Worm (Caenorhabditis elegans) whole organism, late embryonic: ENCODE data around the gene unc-1.
A peak's percentile ranks its signal among the peaks of the same experiment; 100 is the strongest.

Source experiments
- C08G9.2 ChIP-seq: sonication (generic microtip); optimal IDR thresholded peaks from 2 replicates; lab custom pipeline; 2016; ENCODE audit warnings: mild to moderate bottlenecking, missing genetic modification characterization, moderate library complexity, missing compliant biosample characterization
- K02D7.2 ChIP-seq: sonication (generic microtip); optimal IDR thresholded peaks from 2 replicates; lab custom pipeline; 2017; ENCODE audit warnings: mild to moderate bottlenecking, missing genetic modification characterization, missing compliant biosample characterization
- K09A11.1 ChIP-seq: sonication (generic microtip); optimal IDR thresholded peaks from 2 replicates; lab custom pipeline; 2017; ENCODE audit warnings: antibody characterized with exemption, mild to moderate bottlenecking, missing genetic modification characterization, missing compliant biosample characterization; ENCODE audit not compliant: insufficient read depth
- T23F11.4 ChIP-seq: fragments of 200-800 bp; sonication (Bioruptor generic); optimal IDR thresholded peaks from 2 replicates; lab custom pipeline; 2018; ENCODE audit warnings: mild to moderate bottlenecking, missing genetic modification characterization, missing compliant biosample characterization
- Y22D7AL.16 ChIP-seq: sonication (generic microtip); optimal IDR thresholded peaks from 2 replicates; lab custom pipeline; 2016; ENCODE audit warnings: missing genetic modification characterization, missing compliant biosample characterization
- ahr-1 ChIP-seq: sonication (generic microtip); optimal IDR thresholded peaks from 2 replicates; lab custom pipeline; 2016; ENCODE audit warnings: missing genetic modification characterization, missing compliant biosample characterization
- ama-1 ChIP-seq: fragments of 150-350 bp; optimal IDR thresholded peaks from 2 replicates; lab custom pipeline; 2014
- ceh-14 ChIP-seq: sonication (generic microtip); optimal IDR thresholded peaks from 2 replicates; lab custom pipeline; 2016; ENCODE audit warnings: missing genotype, missing genetic modification characterization, missing compliant biosample characterization
- ceh-18 ChIP-seq: sonication (generic microtip); optimal IDR thresholded peaks from 2 replicates; lab custom pipeline; 2016; ENCODE audit warnings: missing genetic modification characterization, missing compliant biosample characterization
- ceh-19 ChIP-seq: fragments of 200-800 bp; sonication (Bioruptor generic); optimal IDR thresholded peaks from 2 replicates; lab custom pipeline; 2018; ENCODE audit warnings: mild to moderate bottlenecking, missing genetic modification characterization, missing compliant biosample characterization
- ceh-2 ChIP-seq: sonication (generic microtip); optimal IDR thresholded peaks from 2 replicates; lab custom pipeline; 2016; ENCODE audit warnings: missing genotype, missing genetic modification characterization, missing compliant biosample characterization
- ceh-22 ChIP-seq: sonication (generic microtip); optimal IDR thresholded peaks from 2 replicates; lab custom pipeline; 2017; ENCODE audit warnings: missing biosample characterization, missing genetic modification characterization
- ceh-24 ChIP-seq: sonication (generic microtip); optimal IDR thresholded peaks from 2 replicates; lab custom pipeline; 2016; ENCODE audit warnings: mild to moderate bottlenecking, missing genetic modification characterization, missing compliant biosample characterization
- ceh-31 ChIP-seq: sonication (generic microtip); optimal IDR thresholded peaks from 2 replicates; lab custom pipeline; 2016; ENCODE audit warnings: missing genetic modification characterization, missing compliant biosample characterization
- ceh-34 ChIP-seq: sonication (generic microtip); optimal IDR thresholded peaks from 2 replicates; lab custom pipeline; 2016; ENCODE audit warnings: mild to moderate bottlenecking, missing genetic modification characterization, missing compliant biosample characterization
- ceh-6 ChIP-seq: fragments of 200-800 bp; sonication (Bioruptor generic); optimal IDR thresholded peaks from 2 replicates; lab custom pipeline; 2018; ENCODE audit warnings: mild to moderate bottlenecking, missing genetic modification characterization, missing compliant biosample characterization
- ceh-9 ChIP-seq: sonication (generic microtip); optimal IDR thresholded peaks from 2 replicates; lab custom pipeline; 2016; ENCODE audit warnings: mild to moderate bottlenecking, missing genetic modification characterization, inconsistent platforms, missing compliant biosample characterization
- che-1 ChIP-seq: sonication (generic microtip); optimal IDR thresholded peaks from 2 replicates; lab custom pipeline; 2016; ENCODE audit warnings: mild to moderate bottlenecking, missing genetic modification characterization, missing compliant biosample characterization
- dmd-4 ChIP-seq: sonication (generic microtip); optimal IDR thresholded peaks from 2 replicates; lab custom pipeline; 2016; ENCODE audit warnings: borderline replicate concordance, missing genetic modification characterization, missing compliant biosample characterization
- dve-1 ChIP-seq: sonication (generic microtip); optimal IDR thresholded peaks from 2 replicates; lab custom pipeline; 2017; ENCODE audit warnings: antibody characterized with exemption, mild to moderate bottlenecking, missing genetic modification characterization, missing compliant biosample characterization
- elt-2 ChIP-seq: sonication (generic microtip); optimal IDR thresholded peaks from 2 replicates; lab custom pipeline; 2016; ENCODE audit warnings: missing genetic modification reagents, missing genetic modification characterization, missing compliant biosample characterization
- eyg-1 ChIP-seq: sonication (generic microtip); optimal IDR thresholded peaks from 2 replicates; lab custom pipeline; 2016; ENCODE audit warnings: missing genotype, missing genetic modification characterization, missing compliant biosample characterization
- fax-1 ChIP-seq: sonication (generic microtip); optimal IDR thresholded peaks from 2 replicates; lab custom pipeline; 2016; ENCODE audit warnings: missing genotype, missing genetic modification characterization, missing compliant biosample characterization
- gmeb-2 ChIP-seq: sonication (generic microtip); optimal IDR thresholded peaks from 2 replicates; lab custom pipeline; 2016; ENCODE audit warnings: missing genetic modification characterization, inconsistent platforms, missing compliant biosample characterization
- hlh-13 ChIP-seq: fragments of 200-800 bp; sonication (Bioruptor generic); optimal IDR thresholded peaks from 2 replicates; lab custom pipeline; 2018; ENCODE audit warnings: mild to moderate bottlenecking, missing genetic modification characterization, missing compliant biosample characterization
- hlh-15 ChIP-seq: sonication (generic microtip); optimal IDR thresholded peaks from 2 replicates; lab custom pipeline; 2016; ENCODE audit warnings: missing genetic modification characterization, missing compliant biosample characterization
- hlh-30 ChIP-seq: sonication (generic microtip); optimal IDR thresholded peaks from 2 replicates; lab custom pipeline; 2017; ENCODE audit warnings: antibody characterized with exemption, missing genetic modification characterization, missing compliant biosample characterization; ENCODE audit not compliant: insufficient read depth
- lim-6 ChIP-seq: sonication (generic microtip); optimal IDR thresholded peaks from 2 replicates; lab custom pipeline; 2016; ENCODE audit warnings: missing genetic modification characterization, missing compliant biosample characterization
- lin-11 ChIP-seq: fragments of 200-800 bp; sonication (Bioruptor generic); optimal IDR thresholded peaks from 2 replicates; lab custom pipeline; 2018; ENCODE audit warnings: mild to moderate bottlenecking, missing genetic modification characterization, missing compliant biosample characterization
- madf-2 ChIP-seq: sonication (generic microtip); optimal IDR thresholded peaks from 2 replicates; lab custom pipeline; 2017; ENCODE audit warnings: missing genetic modification characterization, missing compliant biosample characterization
- nfya-1 ChIP-seq: sonication (generic microtip); optimal IDR thresholded peaks from 2 replicates; lab custom pipeline; 2017; ENCODE audit warnings: missing genetic modification characterization, mild to moderate bottlenecking, missing compliant biosample characterization, antibody characterized with exemption, moderate library complexity
- nhr-11 ChIP-seq: fragments of 150-350 bp; optimal IDR thresholded peaks from 2 replicates; lab custom pipeline; 2014; ENCODE audit warnings: missing biosample characterization, missing genetic modification characterization
- nhr-232 ChIP-seq: sonication (generic microtip); optimal IDR thresholded peaks from 2 replicates; lab custom pipeline; 2016; ENCODE audit warnings: missing genetic modification characterization, missing compliant biosample characterization
- npax-4 ChIP-seq: sonication (generic microtip); optimal IDR thresholded peaks from 2 replicates; lab custom pipeline; 2016; ENCODE audit warnings: missing genetic modification characterization, missing compliant biosample characterization
- pag-3 ChIP-seq: sonication (generic microtip); optimal IDR thresholded peaks from 2 replicates; lab custom pipeline; 2016; ENCODE audit warnings: missing compliant biosample characterization, missing genetic modification characterization, borderline replicate concordance
- pax-1 ChIP-seq: fragments of 150-350 bp; optimal IDR thresholded peaks from 2 replicates; lab custom pipeline; 2014; ENCODE audit warnings: missing biosample characterization, missing genetic modification characterization
- pqm-1 ChIP-seq: sonication (generic microtip); optimal IDR thresholded peaks from 2 replicates; lab custom pipeline; 2016; ENCODE audit warnings: missing genetic modification characterization, missing compliant biosample characterization
- pros-1 ChIP-seq: fragments of 150-350 bp; optimal IDR thresholded peaks from 2 replicates; lab custom pipeline; 2014; ENCODE audit warnings: missing biosample characterization, missing genetic modification reagents, missing genetic modification characterization
- ref-2 ChIP-seq: sonication (generic microtip); optimal IDR thresholded peaks from 2 replicates; lab custom pipeline; 2016; ENCODE audit warnings: missing genetic modification characterization, missing compliant biosample characterization
- rnt-1 ChIP-seq: sonication (generic microtip); optimal IDR thresholded peaks from 2 replicates; lab custom pipeline; 2016; ENCODE audit warnings: missing genetic modification characterization, missing compliant biosample characterization
- syd-9 ChIP-seq: sonication (generic microtip); optimal IDR thresholded peaks from 2 replicates; lab custom pipeline; 2016; ENCODE audit warnings: mild to moderate bottlenecking, missing genetic modification characterization, moderate library complexity, missing compliant biosample characterization
- tbx-7 ChIP-seq: sonication (generic microtip); optimal IDR thresholded peaks from 2 replicates; lab custom pipeline; 2016; ENCODE audit warnings: missing genotype, missing genetic modification characterization, missing compliant biosample characterization
- unc-3 ChIP-seq, 2 experiments: fragments of 200-800 bp in 1 of 2; sonication (Bioruptor generic) in 1 of 2; sonication (generic microtip) in 1 of 2; conservative IDR thresholded peaks in 1 of 2; optimal IDR thresholded peaks in 1 of 2; 2 replicates each; pipeline versions ENCODE4 v1.3.6 to Lab custom; 2016 to 2022; ENCODE audit warnings: missing compliant biosample characterization in 2 of 2, missing genetic modification characterization in 2 of 2, missing genetic modification reagents in 1 of 2
- unc-55 ChIP-seq: sonication (generic microtip); optimal IDR thresholded peaks from 2 replicates; lab custom pipeline; 2017; ENCODE audit warnings: missing biosample characterization, missing genetic modification reagents, missing genetic modification characterization

unc-1 gene

DNA sequence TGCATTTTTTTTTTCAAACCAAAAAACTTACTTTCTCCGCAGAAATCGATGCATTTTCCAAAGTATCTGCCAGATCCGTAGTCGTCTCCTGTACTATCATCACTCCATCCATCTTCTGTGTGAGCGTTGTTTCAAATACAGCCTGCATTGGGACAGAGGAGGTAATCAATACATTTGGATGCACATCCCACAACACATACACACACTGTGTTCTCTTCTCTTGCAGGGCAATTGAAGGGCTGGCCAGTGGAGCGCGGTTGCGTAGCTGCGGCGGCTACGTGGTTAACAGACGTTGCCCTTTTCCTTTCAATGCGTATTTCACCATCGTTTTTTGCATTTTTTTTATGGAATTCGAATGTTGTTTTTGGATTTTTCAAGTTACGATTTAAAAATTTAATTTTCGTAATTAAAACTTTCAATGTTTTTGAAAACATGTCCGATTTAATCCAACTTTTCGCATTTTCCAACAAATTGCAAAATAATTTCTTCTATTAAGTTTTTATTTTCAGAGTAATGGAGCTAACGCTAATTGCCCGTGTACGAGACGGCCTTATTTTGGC, 27.1 kb downstream of the unc-1 start, which contains the start of the genes stau-1 and sec-22 (continued):
- TF ChIP-seq ceh-14 (tag; lab: Kevin White, UChicago) (no peak), npax-4 (no peak), ceh-31 (tag; lab: Kevin White, UChicago) (peak; percentile 60), pag-3 (tag; lab: Kevin White, UChicago) (no peak), ceh-22 (tag; lab: Kevin White, UChicago) (no peak), ahr-1 (tag; lab: Kevin White, UChicago) (no peak), nhr-232 (tag; lab: Kevin White, UChicago) (no peak), unc-3 (GFP tag; conservative IDR thresholded peaks at IDR 0.05; lab: Robert Waterston, UW) (no peak), unc-3 (tag; optimal IDR thresholded peaks at IDR 0.05; lab: Kevin White, UChicago) (no peak), ama-1 (lab: Kevin White, UChicago) (no peak), K09A11.1 (tag; lab: Kevin White, UChicago) (no peak), C08G9.2 (tag; lab: Kevin White, UChicago) (no peak), nfya-1 (tag; lab: Kevin White, UChicago) (peak; percentile 1)

DNA sequence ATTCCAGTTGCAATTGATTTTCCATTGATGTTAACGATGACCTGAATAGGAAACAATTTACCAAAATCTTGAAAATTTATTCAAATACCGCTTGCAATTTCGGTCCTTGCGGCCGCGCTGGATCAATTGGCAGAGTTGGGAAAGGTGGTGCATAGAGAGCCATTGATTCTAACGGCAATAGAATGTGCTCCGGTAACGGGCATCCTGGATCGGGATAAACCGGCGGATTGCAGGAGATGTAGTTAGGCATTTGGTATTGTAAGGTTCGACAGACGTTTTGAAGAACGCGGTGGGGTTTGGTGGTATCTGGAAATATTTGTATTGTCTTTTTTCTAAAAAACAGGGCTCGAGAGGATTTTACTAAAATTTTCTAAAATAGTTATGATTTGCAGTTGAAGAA, 31.4 kb downstream of the unc-1 start:
- no peak for TF ChIP-seq che-1 (tag; lab: Kevin White, UChicago)
- no peak for TF ChIP-seq eyg-1 (tag; lab: Kevin White, UChicago)
- TF ChIP-seq ceh-14 (tag; lab: Kevin White, UChicago), result no peak
- TF ChIP-seq hlh-30 (tag; lab: Kevin White, UChicago), result no peak
- TF ChIP-seq rnt-1 (tag; lab: Kevin White, UChicago), result no peak
- no peak for TF ChIP-seq Y22D7AL.16
- no peak for TF ChIP-seq nhr-11 (tag; lab: Kevin White, UChicago)
- no peak for TF ChIP-seq ceh-24 (tag; lab: Kevin White, UChicago)
- TF ChIP-seq fax-1 (tag; lab: Kevin White, UChicago), result no peak
- TF ChIP-seq pax-1 (tag; lab: Kevin White, UChicago), result no peak
- TF ChIP-seq gmeb-2 (tag; lab: Kevin White, UChicago), result no peak
- no peak for TF ChIP-seq pros-1 (tag; lab: Kevin White, UChicago)
- no peak for TF ChIP-seq ceh-6
- no peak for TF ChIP-seq unc-55 (GFP tag; lab: Kevin White, UChicago)
- TF ChIP-seq dve-1 (tag; lab: Kevin White, UChicago), result no peak
- TF ChIP-seq K09A11.1 (tag; lab: Kevin White, UChicago), result no peak
- TF ChIP-seq ceh-18 (tag; lab: Kevin White, UChicago), result no peak

DNA sequence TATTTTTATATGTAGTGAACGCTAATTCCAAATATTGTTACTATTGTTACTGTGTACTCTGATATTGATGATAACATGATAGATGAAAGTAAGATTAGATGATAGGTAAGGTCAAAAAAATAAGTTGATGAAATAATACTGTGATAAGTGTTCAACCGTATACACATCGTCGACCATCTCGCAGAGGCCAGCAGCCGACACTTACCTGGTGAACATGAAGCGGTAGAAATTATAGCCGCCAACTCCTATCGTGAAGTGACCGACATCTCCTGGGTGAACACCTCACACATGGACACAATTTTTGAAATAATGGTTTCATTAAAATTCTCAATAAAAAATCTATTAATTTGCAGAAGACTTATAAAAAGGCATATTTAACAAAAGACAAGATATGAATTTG, 34.9 kb downstream of the unc-1 start:
- TF ChIP-seq pqm-1 (tag; lab: Kevin White, UChicago), result no peak
- TF ChIP-seq C08G9.2 (tag; lab: Kevin White, UChicago), result no peak
- no peak for TF ChIP-seq K02D7.2 (tag; lab: Kevin White, UChicago)
- no peak for TF ChIP-seq hlh-15
- TF ChIP-seq tbx-7 (tag; lab: Kevin White, UChicago), result no peak
- no peak for TF ChIP-seq lin-11
- no peak for TF ChIP-seq ceh-9 (tag; lab: Kevin White, UChicago)
- TF ChIP-seq rnt-1 (tag; lab: Kevin White, UChicago), result no peak
- TF ChIP-seq ceh-2 (tag; lab: Kevin White, UChicago), result no peak
- TF ChIP-seq T23F11.4 (GFP tag; lab: Kevin White, UChicago), result no peak
- TF ChIP-seq, all 69 proteins: peak for 0

DNA sequence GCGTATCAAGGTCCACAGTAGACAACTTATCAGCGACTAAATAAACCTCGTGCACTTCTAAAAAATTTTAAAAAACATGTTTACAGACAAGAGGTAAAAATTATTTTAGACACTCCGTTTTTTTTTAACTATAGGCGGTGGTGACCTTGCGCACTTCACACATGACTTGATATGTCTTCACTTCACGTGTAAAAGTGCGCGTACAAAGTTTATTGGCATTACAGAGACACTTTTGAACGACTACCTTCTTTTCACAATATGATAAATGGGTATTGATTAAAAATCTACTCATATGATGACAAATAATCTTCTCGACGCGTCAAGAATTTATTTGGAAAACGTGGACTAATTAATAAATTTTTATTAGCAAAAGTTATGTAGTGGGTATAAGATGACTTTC, 35.5 kb downstream of the unc-1 start:
- TF ChIP-seq ref-2 (tag; lab: Kevin White, UChicago) (no peak), ceh-14 (tag; lab: Kevin White, UChicago) (no peak), ahr-1 (tag; lab: Kevin White, UChicago) (no peak), madf-2 (tag; lab: Kevin White, UChicago) (no peak), syd-9 (no peak), ceh-19 (no peak), elt-2 (tag; lab: Kevin White, UChicago) (no peak), ceh-2 (tag; lab: Kevin White, UChicago) (no peak), nhr-11 (tag; lab: Kevin White, UChicago) (no peak), ceh-34 (tag; lab: Kevin White, UChicago) (no peak), hlh-13 (GFP tag; lab: Kevin White, UChicago) (no peak), che-1 (tag; lab: Kevin White, UChicago) (no peak), tbx-7 (tag; lab: Kevin White, UChicago) (no peak), lim-6 (tag; lab: Kevin White, UChicago) (no peak), dmd-4 (tag; lab: Kevin White, UChicago) (no peak)
- TF ChIP-seq, all 69 proteins: peak for 0
